Worm (Caenorhabditis elegans) whole organism, L1 larva: ENCODE results near the gene cul-6.
"Not testable (repeated sequence)": the region's sequence is repeated elsewhere in the genome, so short reads cannot be mapped to it uniquely, and the experiment has no call there.

Experiments
- C04F5.9 ChIP-seq: sonication (generic microtip); optimal IDR thresholded peaks from 2 replicates; lab custom pipeline; 2016; ENCODE audit warnings: missing genetic modification characterization, missing compliant biosample characterization
- C16A3.4 ChIP-seq: fragments of 150-350 bp; optimal IDR thresholded peaks from 2 replicates; lab custom pipeline; 2014; ENCODE audit warnings: missing biosample characterization, missing genetic modification characterization
- C34B4.2 ChIP-seq: sonication (generic microtip); optimal IDR thresholded peaks from 2 replicates; lab custom pipeline; 2017; ENCODE audit warnings: mild to moderate bottlenecking, missing genetic modification characterization, missing compliant biosample characterization
- F16B12.6 ChIP-seq: fragments of 150-350 bp; optimal IDR thresholded peaks from 2 replicates; lab custom pipeline; 2014; ENCODE audit warnings: missing biosample characterization, missing genetic modification characterization
- Y116A8C.19 ChIP-seq: sonication (generic microtip); optimal IDR thresholded peaks from 2 replicates; lab custom pipeline; 2016; ENCODE audit warnings: missing compliant biosample characterization, missing genetic modification characterization, borderline replicate concordance
- aha-1 ChIP-seq: fragments of 150-350 bp; optimal IDR thresholded peaks from 2 replicates; lab custom pipeline; 2014; ENCODE audit warnings: missing biosample characterization, missing genetic modification characterization
- alr-1 ChIP-seq: fragments of 200-800 bp; sonication (Bioruptor generic); optimal IDR thresholded peaks from 2 replicates; lab custom pipeline; 2018; ENCODE audit warnings: borderline replicate concordance, mild to moderate bottlenecking, missing genetic modification characterization, missing compliant biosample characterization
- aly-2 ChIP-seq: fragments of 150-350 bp; optimal IDR thresholded peaks from 2 replicates; lab custom pipeline; 2014; ENCODE audit warnings: missing biosample characterization, missing genetic modification characterization
- ceh-63 ChIP-seq: fragments of 200-800 bp; sonication (Bioruptor generic); optimal IDR thresholded peaks from 2 replicates; lab custom pipeline; 2018; ENCODE audit warnings: mild to moderate bottlenecking, missing genetic modification characterization, missing compliant biosample characterization
- ceh-8 ChIP-seq: fragments of 200-800 bp; sonication (Bioruptor generic); optimal IDR thresholded peaks from 2 replicates; lab custom pipeline; 2018; ENCODE audit warnings: mild to moderate bottlenecking, missing genetic modification characterization, moderate library complexity, missing compliant biosample characterization
- ceh-88 ChIP-seq: fragments of 200-800 bp; sonication (Bioruptor generic); IDR thresholded peaks from 2 replicates; pipeline ENCODE4 v1.3.6; 2022; ENCODE audit warnings: missing genetic modification characterization, missing compliant biosample characterization
- ceh-90 ChIP-seq: sonication (generic microtip); optimal IDR thresholded peaks from 2 replicates; lab custom pipeline; 2016; ENCODE audit warnings: missing genetic modification characterization, missing compliant biosample characterization
- ces-1 ChIP-seq: fragments of 150-350 bp; optimal IDR thresholded peaks from 2 replicates; lab custom pipeline; 2014; ENCODE audit warnings: missing biosample characterization, missing genetic modification reagents, missing genetic modification characterization
- efl-1 ChIP-seq, 4 experiments: fragments of 150-350 bp; optimal IDR thresholded peaks in 3 of 4; peaks in 1 of 4; 1 replicate in 1 of 4; 2 replicates in 3 of 4; lab custom pipeline; 2014; ENCODE audit warnings: missing biosample characterization in 2 of 4, missing genetic modification characterization in 2 of 4, missing genetic modification reagents in 2 of 4
- efl-3 ChIP-seq: fragments of 200-800 bp; sonication (Bioruptor generic); optimal IDR thresholded peaks from 2 replicates; lab custom pipeline; 2018; ENCODE audit warnings: mild to moderate bottlenecking, missing genetic modification characterization, missing compliant biosample characterization
- elt-2 ChIP-seq: sonication (generic microtip); optimal IDR thresholded peaks from 2 replicates; lab custom pipeline; 2016; ENCODE audit warnings: missing genetic modification characterization, mild to moderate bottlenecking, inconsistent platforms, missing compliant biosample characterization, missing genetic modification reagents
- elt-3 ChIP-seq, 6 experiments: fragments of 150-350 bp in 1 of 6; sonication (generic microtip); optimal IDR thresholded peaks; 2 replicates each; lab custom pipeline; 2017 to 2018; ENCODE audit warnings: missing biosample characterization in 6 of 6, missing genetic modification characterization in 6 of 6, inconsistent platforms in 1 of 6
- fkh-8 ChIP-seq: sonication (generic microtip); optimal IDR thresholded peaks from 2 replicates; lab custom pipeline; 2016; ENCODE audit warnings: mild to moderate bottlenecking, missing genetic modification characterization, missing compliant biosample characterization
- irx-1 ChIP-seq: sonication (generic microtip); optimal IDR thresholded peaks from 2 replicates; lab custom pipeline; 2016; ENCODE audit warnings: missing genetic modification characterization, missing compliant biosample characterization
- isw-1 ChIP-seq: fragments of 200-800 bp; sonication (Bioruptor generic); IDR thresholded peaks from 2 replicates; pipeline ENCODE4 v1.3.6; 2022; ENCODE audit warnings: missing genetic modification characterization, missing compliant biosample characterization
- jun-1 ChIP-seq: fragments of 150-350 bp; optimal IDR thresholded peaks from 2 replicates; lab custom pipeline; 2014; ENCODE audit warnings: missing biosample characterization, missing genetic modification reagents, missing genetic modification characterization
- lin-14 ChIP-seq: fragments of 200-800 bp; sonication (Bioruptor generic); optimal IDR thresholded peaks from 2 replicates; lab custom pipeline; 2018; ENCODE audit warnings: mild to moderate bottlenecking, missing genetic modification characterization, moderate library complexity, missing compliant biosample characterization
- lin-35 ChIP-seq, 2 experiments: fragments of 150-350 bp; optimal IDR thresholded peaks; 2 replicates each; lab custom pipeline; 2014; ENCODE audit warnings: missing biosample characterization in 2 of 2, missing genetic modification characterization in 2 of 2, missing genetic modification reagents in 2 of 2
- lin-39 ChIP-seq: fragments of 150-350 bp; optimal IDR thresholded peaks from 2 replicates; lab custom pipeline; 2014; ENCODE audit warnings: missing biosample characterization, missing genetic modification reagents, missing genetic modification characterization
- lir-3 ChIP-seq: sonication (generic microtip); optimal IDR thresholded peaks from 2 replicates; lab custom pipeline; 2016; ENCODE audit warnings: mild to moderate bottlenecking, missing genetic modification characterization, moderate library complexity, missing compliant biosample characterization; ENCODE audit not compliant: poor library complexity
- lsy-2 ChIP-seq, 2 experiments: fragments of 150-350 bp; optimal IDR thresholded peaks; 2 replicates each; lab custom pipeline; 2014; ENCODE audit warnings: missing biosample characterization in 2 of 2, missing genetic modification characterization in 2 of 2
- mab-9 ChIP-seq: fragments of 200-800 bp; sonication (Bioruptor generic); IDR thresholded peaks from 2 replicates; pipeline ENCODE4 v1.3.6; 2022; ENCODE audit warnings: missing genetic modification reagents, missing genetic modification characterization, missing compliant biosample characterization
- nhr-19 ChIP-seq: fragments of 200-800 bp; sonication (Bioruptor generic); conservative IDR thresholded peaks from 2 replicates; pipeline ENCODE4 v1.3.6; 2022; ENCODE audit warnings: missing genetic modification characterization, missing compliant biosample characterization
- nhr-237 ChIP-seq: fragments of 150-350 bp; optimal IDR thresholded peaks from 2 replicates; lab custom pipeline; 2014; ENCODE audit warnings: missing biosample characterization, missing genetic modification characterization
- nhr-28 ChIP-seq: fragments of 150-350 bp; optimal IDR thresholded peaks from 2 replicates; lab custom pipeline; 2014; ENCODE audit warnings: missing biosample characterization, missing genetic modification characterization
- nhr-71 ChIP-seq: sonication (generic microtip); optimal IDR thresholded peaks from 2 replicates; lab custom pipeline; 2016; ENCODE audit warnings: mild to moderate bottlenecking, missing genetic modification characterization, moderate library complexity, missing compliant biosample characterization
- nhr-76 ChIP-seq: sonication (generic microtip); optimal IDR thresholded peaks from 2 replicates; lab custom pipeline; 2017; ENCODE audit warnings: missing biosample characterization, missing genetic modification characterization
- nhr-77 ChIP-seq: fragments of 150-350 bp; optimal IDR thresholded peaks from 2 replicates; lab custom pipeline; 2014; ENCODE audit warnings: missing biosample characterization, missing genetic modification characterization
- nhr-84 ChIP-seq: sonication (generic microtip); optimal IDR thresholded peaks from 2 replicates; lab custom pipeline; 2017; ENCODE audit warnings: missing biosample characterization, missing genetic modification characterization
- nhr-90 ChIP-seq: sonication (generic microtip); optimal IDR thresholded peaks from 2 replicates; lab custom pipeline; 2016; ENCODE audit warnings: mild to moderate bottlenecking, missing genetic modification characterization, missing compliant biosample characterization; ENCODE audit not compliant: poor library complexity
- pag-3 ChIP-seq: sonication (generic microtip); optimal IDR thresholded peaks from 2 replicates; lab custom pipeline; 2017; ENCODE audit warnings: missing genetic modification characterization, mild to moderate bottlenecking, missing compliant biosample characterization, antibody characterized with exemption, borderline replicate concordance; ENCODE audit not compliant: insufficient read depth
- rnt-1 ChIP-seq: sonication (generic microtip); optimal IDR thresholded peaks from 2 replicates; lab custom pipeline; 2016; ENCODE audit warnings: mild to moderate bottlenecking, missing genetic modification characterization, moderate library complexity, missing compliant biosample characterization
- snu-23 ChIP-seq: sonication (generic microtip); optimal IDR thresholded peaks from 2 replicates; lab custom pipeline; 2016; ENCODE audit warnings: missing genetic modification characterization, missing compliant biosample characterization
- sptf-1 ChIP-seq: fragments of 150-350 bp; optimal IDR thresholded peaks from 2 replicates; lab custom pipeline; 2014; ENCODE audit warnings: missing biosample characterization, missing genetic modification characterization
- tlp-1 ChIP-seq: fragments of 150-350 bp; optimal IDR thresholded peaks from 2 replicates; lab custom pipeline; 2014; ENCODE audit warnings: missing biosample characterization, missing genetic modification characterization
- unc-130 ChIP-seq: fragments of 150-350 bp; optimal IDR thresholded peaks from 2 replicates; lab custom pipeline; 2017; ENCODE audit warnings: missing biosample characterization, missing genetic modification characterization, inconsistent platforms
- unc-30 ChIP-seq: sonication (generic microtip); optimal IDR thresholded peaks from 2 replicates; lab custom pipeline; 2017; ENCODE audit warnings: missing biosample characterization, missing genetic modification characterization
- unc-62 ChIP-seq: fragments of 150-350 bp; optimal IDR thresholded peaks from 2 replicates; lab custom pipeline; 2014; ENCODE audit warnings: missing biosample characterization, missing genetic modification reagents, missing genetic modification characterization
- unc-86 ChIP-seq: sonication (generic microtip); optimal IDR thresholded peaks from 2 replicates; lab custom pipeline; 2016; ENCODE audit warnings: missing genetic modification characterization, missing compliant biosample characterization
- vab-15 ChIP-seq: sonication (generic microtip); optimal IDR thresholded peaks from 2 replicates; lab custom pipeline; 2017; ENCODE audit warnings: missing genotype, mild to moderate bottlenecking, missing genetic modification characterization, missing compliant biosample characterization
- zag-1 ChIP-seq: fragments of 150-350 bp; optimal IDR thresholded peaks from 2 replicates; lab custom pipeline; 2014; ENCODE audit warnings: missing biosample characterization, missing genetic modification characterization
- ztf-11 ChIP-seq, 2 experiments: sonication (generic microtip); optimal IDR thresholded peaks; 2 replicates each; lab custom pipeline; 2016 to 2017; ENCODE audit warnings: missing genetic modification characterization in 2 of 2, missing biosample characterization in 1 of 2, missing compliant biosample characterization in 1 of 2
- ztf-4 ChIP-seq: fragments of 150-350 bp; optimal IDR thresholded peaks from 2 replicates; lab custom pipeline; 2014; ENCODE audit warnings: missing biosample characterization, missing genetic modification characterization

The cul-6 gene

ce11 chrIV:12590373-12590772 is at the start of gene cul-6:
TSS of gene cul-6 (minus strand) at chrIV:12590451.
- no peak for TF ChIP-seq ces-1
- no peak for TF ChIP-seq efl-1 (optimal IDR thresholded peaks at IDR 0.05; lab: Kevin White, UChicago)
- TF ChIP-seq efl-1 (GFP tag; optimal IDR thresholded peaks at IDR 0.05 in 1 of 2; lab: Kevin White, UChicago), result peak in 1 of 2 experiments; percentile 74
- TF ChIP-seq, all 84 proteins: peak for 1

- TF ChIP-seq ceh-63 (GFP tag; lab: Kevin White, UChicago); zag-1; snu-23 (GFP tag; lab: Kevin White, UChicago): not testable (repeated sequence)
Measured at ce11 chrIV:12639311-12639710, 49.1 kb upstream of the cul-6 start, which contains the start of gene C26H9A.3. TSS of gene C26H9A.3 (minus strand) at chrIV:12639411.

- TF ChIP-seq lin-39 (peak; percentile 74), F16B12.6 (tag; lab: Kevin White, UChicago) (no peak), unc-130 (tag; lab: Kevin White, UChicago) (peak; percentile 39), elt-3 (tag; optimal IDR thresholded peaks at IDR 0.05; lab: Kevin White, UChicago) (no peak), nhr-28 (tag; lab: Kevin White, UChicago) (no peak), zag-1 (no peak), irx-1 (no peak), lin-35 (GFP tag; optimal IDR thresholded peaks at IDR 0.05; lab: Kevin White, UChicago) (peak in 1 of 2 experiments; percentile 5), C34B4.2 (tag; lab: Kevin White, UChicago) (no peak), efl-1 (optimal IDR thresholded peaks at IDR 0.05; lab: Kevin White, UChicago) (peak; percentile 32 to 35), efl-1 (GFP tag; optimal IDR thresholded peaks at IDR 0.05 in 1 of 2; lab: Kevin White, UChicago) (no peak), C04F5.9 (tag; lab: Kevin White, UChicago) (no peak), nhr-90 (tag; lab: Kevin White, UChicago) (no peak), mab-9 (GFP tag; lab: Robert Waterston, UW) (no peak), ceh-90 (no peak), alr-1 (tag; lab: Kevin White, UChicago) (no peak), C16A3.4 (tag; lab: Kevin White, UChicago) (no peak), lsy-2 (tag; optimal IDR thresholded peaks at IDR 0.05; lab: Kevin White, UChicago) (peak; percentile 17 to 54), unc-30 (no peak), fkh-8 (tag; lab: Kevin White, UChicago) (no peak), vab-15 (no peak), unc-62 (GFP tag; lab: Kevin White, UChicago) (no peak), ztf-4 (peak; percentile 4), lin-14 (GFP tag; lab: Kevin White, UChicago) (peak; percentile 89), snu-23 (GFP tag; lab: Kevin White, UChicago) (peak; percentile 54), nhr-71 (tag; lab: Kevin White, UChicago) (peak; percentile 77), pag-3 (no peak), ceh-8 (GFP tag; lab: Kevin White, UChicago) (no peak), sptf-1 (tag; lab: Kevin White, UChicago) (no peak), nhr-237 (tag; lab: Kevin White, UChicago) (no peak), nhr-84 (no peak), tlp-1 (tag; lab: Kevin White, UChicago) (no peak), nhr-76 (tag; lab: Kevin White, UChicago) (no peak), nhr-77 (tag; lab: Kevin White, UChicago) (no peak), rnt-1 (peak; percentile 80), aha-1 (tag; lab: Kevin White, UChicago) (no peak), unc-86 (tag; lab: Kevin White, UChicago) (no peak), efl-3 (no peak), Y116A8C.19 (no peak), elt-2 (tag; lab: Kevin White, UChicago) (no peak), nhr-19 (GFP tag; lab: Robert Waterston, UW) (no peak), lir-3 (tag; lab: Kevin White, UChicago) (peak; percentile 12), aly-2 (tag; lab: Kevin White, UChicago) (no peak), jun-1 (tag; lab: Kevin White, UChicago) (no peak), ceh-88 (GFP tag; lab: Robert Waterston, UW) (no peak), ztf-11 (tag; optimal IDR thresholded peaks at IDR 0.05; lab: Kevin White, UChicago) (no peak), isw-1 (no peak)
Measured at ce11 chrIV:12637340-12637739, 47.1 kb upstream of the cul-6 start.
